Worm (Caenorhabditis elegans) whole organism, midembryonic: Measurements from ENCODE around the gene twk-48.

Source experiments
- cog-1 ChIP-seq: sonication (generic microtip); optimal IDR thresholded peaks from 2 replicates; lab custom pipeline; 2016; ENCODE audit warnings: missing genetic modification characterization, missing compliant biosample characterization
- flt-1 ChIP-seq: fragments of 200-800 bp; sonication (Bioruptor generic); IDR thresholded peaks from 2 replicates; pipeline ENCODE4 v1.3.6; 2022; ENCODE audit warnings: missing genetic modification characterization, missing compliant biosample characterization
- klf-2 ChIP-seq: fragments of 200-800 bp; sonication (Bioruptor generic); conservative IDR thresholded peaks from 2 replicates; pipeline ENCODE4 v1.3.6; 2022; ENCODE audit warnings: missing genetic modification reagents, missing genetic modification characterization, missing compliant biosample characterization
- med-1 ChIP-seq: sonication (generic microtip); optimal IDR thresholded peaks from 2 replicates; lab custom pipeline; 2017; ENCODE audit warnings: missing genetic modification characterization, mild to moderate bottlenecking, missing compliant biosample characterization, antibody characterized with exemption, missing genetic modification reagents; ENCODE audit not compliant: insufficient read depth
- ref-1 ChIP-seq: fragments of 200-800 bp; sonication (Bioruptor generic); conservative IDR thresholded peaks from 2 replicates; pipeline ENCODE4 v1.3.6; 2022; ENCODE audit warnings: missing genetic modification reagents, missing genetic modification characterization, missing compliant biosample characterization
- ztf-23 ChIP-seq: fragments of 200-800 bp; sonication (Bioruptor generic); IDR thresholded peaks from 2 replicates; pipeline ENCODE4 v1.3.6; 2022; ENCODE audit warnings: missing genetic modification reagents, missing genetic modification characterization, missing compliant biosample characterization

DNA sequence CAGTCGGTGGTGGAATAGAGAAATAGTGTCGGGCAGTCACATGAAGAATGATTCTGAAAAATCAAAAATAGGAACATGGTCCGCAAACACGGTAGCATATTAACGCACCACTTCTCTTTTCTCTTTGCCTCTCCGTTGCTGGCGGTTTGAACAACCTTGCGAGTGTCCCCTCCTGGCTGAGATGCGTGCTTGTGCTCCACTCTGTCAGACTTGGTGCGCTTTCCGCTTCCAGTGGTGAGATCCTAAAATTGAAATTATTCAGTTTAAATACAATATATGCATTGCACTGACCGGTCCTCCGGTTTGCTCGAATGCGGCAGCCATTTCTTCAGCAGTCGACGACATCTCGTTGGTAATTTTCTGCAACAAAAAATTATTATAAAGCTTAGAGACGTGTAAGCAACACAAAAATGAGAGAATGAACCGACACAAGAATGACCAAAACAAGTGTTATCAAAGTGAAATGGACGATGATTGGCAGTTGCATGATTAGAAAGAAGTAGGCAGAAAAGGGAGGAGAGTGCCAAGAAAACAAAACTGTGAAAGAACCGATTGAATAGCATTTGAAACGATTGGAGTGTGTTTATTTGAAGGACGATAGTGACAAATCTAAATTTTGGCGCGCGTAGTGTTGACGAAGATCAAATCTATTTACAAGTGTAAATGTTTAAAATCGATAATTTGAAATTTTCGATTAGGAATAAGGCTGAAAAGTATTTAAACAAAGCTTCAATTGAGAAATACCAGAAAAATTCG lies 35.3 kb upstream of the twk-48 start, which contains the start of gene ZK632.9:
- TF ChIP-seq flt-1 = no peak
- no peak for TF ChIP-seq ref-1 (GFP tag; lab: Robert Waterston, UW)
- no peak for TF ChIP-seq med-1 (GFP tag; lab: Kevin White, UChicago)
- TF ChIP-seq cog-1 (tag; lab: Kevin White, UChicago) = no peak
- no peak for TF ChIP-seq ztf-23
- TF ChIP-seq klf-2 = no peak
